Worm (Caenorhabditis elegans): ENCODE results near the gene dhhc-4.

ce11 chrIII:9830502-9830901, 37.1 kb downstream of the dhhc-4 start, which contains the start of gene ZK632.12:
- TF ChIP-seq zag-1 (tag; optimal IDR thresholded peaks at IDR 0.05), result no peak
- no peak for TF ChIP-seq skn-1 (tag; optimal IDR thresholded peaks at IDR 0.05)
- TF ChIP-seq elt-3 (tag; optimal IDR thresholded peaks at IDR 0.05), result no peak

Data from whole organism, L1 larva.